Fruit fly (Drosophila melanogaster): ENCODE data around the gene CG7872.

Gene CG7872

dm6 chrX:15626279-15626678 is 48.3 kb downstream of the CG7872 start (continued):
- TF ChIP-seq sna (GFP tag; IDR thresholded peaks at IDR 0.05; ENCODE audit: partially characterized antibody) (no peak), prd (optimal IDR thresholded peaks at IDR 0.05) (no peak), prd (GFP tag; IDR thresholded peaks at IDR 0.05) (0 out of 3 replicates have a peak, but pooled peaks have one; percentile 14), sr (GFP tag; IDR thresholded peaks at IDR 0.05) (peak; percentile 94), CG7745 (tag; optimal IDR thresholded peaks at IDR 0.05) (no peak), CHES-1-like (GFP tag; optimal IDR thresholded peaks at IDR 0.05) (no peak), Oaz (GFP tag; IDR thresholded peaks at IDR 0.05) (no peak), CG18764 (GFP tag; optimal IDR thresholded peaks at IDR 0.05) (peak; percentile 39), CG11456 (GFP tag; IDR thresholded peaks at IDR 0.05) (no peak), wor (GFP tag; IDR thresholded peaks at IDR 0.05) (no peak), ase (GFP tag; IDR thresholded peaks at IDR 0.05) (no peak), CG10462 (GFP tag; optimal IDR thresholded peaks at IDR 0.05) (no peak), dysf (GFP tag; IDR thresholded peaks at IDR 0.05) (peak; percentile 25; the same call in 1 of the 3 replicates), ATbp (GFP tag; optimal IDR thresholded peaks at IDR 0.05) (no peak), pzg (GFP tag; optimal IDR thresholded peaks at IDR 0.05) (no peak), CG17568 (GFP tag; optimal IDR thresholded peaks at IDR 0.05) (no peak), hkb (optimal IDR thresholded peaks at IDR 0.05) (no peak), hkb (GFP tag; IDR thresholded peaks at IDR 0.05) (peak; percentile 23; the same call in 1 of the 2 replicates), CG18619 (GFP tag; optimal IDR thresholded peaks at IDR 0.05) (no peak), CG8290 (GFP tag; optimal IDR thresholded peaks at IDR 0.05) (peak; percentile 0), CG8290 (tag; optimal IDR thresholded peaks at IDR 0.05) (peak in 1 of 2 experiments; percentile 57), CG8281 (tag; optimal IDR thresholded peaks at IDR 0.05) (no peak), CG15073 (GFP tag; optimal IDR thresholded peaks at IDR 0.05) (no peak), gce (GFP tag; IDR thresholded peaks at IDR 0.05) (no peak), CG17186 (GFP tag; optimal IDR thresholded peaks at IDR 0.05) (no peak), nom (GFP tag; optimal IDR thresholded peaks at IDR 0.05) (peak; percentile 10), slp2 (GFP tag; optimal IDR thresholded peaks at IDR 0.05) (no peak), CG7357 (GFP tag; IDR thresholded peaks at IDR 0.05) (no peak), nerfin-2 (GFP tag; IDR thresholded peaks at IDR 0.05; ENCODE audit: partially characterized antibody) (0 out of 2 replicates have a peak, but pooled peaks have one; percentile 18), abd-A (tag; optimal IDR thresholded peaks at IDR 0.05) (no peak), Sry-β (GFP tag; optimal IDR thresholded peaks at IDR 0.05) (no peak), scrt (GFP tag; optimal IDR thresholded peaks at IDR 0.05) (no peak), ind (GFP tag; optimal IDR thresholded peaks at IDR 0.05) (no peak), Abd-B (GFP tag; optimal IDR thresholded peaks at IDR 0.05) (no peak), Fer3 (tag; optimal IDR thresholded peaks at IDR 0.05) (no peak), grau (tag; optimal IDR thresholded peaks at IDR 0.05) (peak; percentile 11), CG32532 (GFP tag; IDR thresholded peaks at IDR 0.05) (peak; percentile 23; the same call in 1 of the 2 replicates), sug (tag; optimal IDR thresholded peaks at IDR 0.05) (peak; percentile 13), Hand (GFP tag; optimal IDR thresholded peaks at IDR 0.05) (no peak), CG1647 (GFP tag; optimal IDR thresholded peaks at IDR 0.05) (no peak), salm (tag; optimal IDR thresholded peaks at IDR 0.05) (no peak), pho (GFP tag; optimal IDR thresholded peaks at IDR 0.05) (no peak), CG17385 (GFP tag; optimal IDR thresholded peaks at IDR 0.05) (no peak), pan (optimal IDR thresholded peaks at IDR 0.05) (no peak), pan (GFP tag; optimal IDR thresholded peaks at IDR 0.05 in 1 of 2, IDR thresholded peaks at IDR 0.05 in 1 of 2) (peak in 1 of 2 experiments; percentile 40), jigr1 (GFP tag; IDR thresholded peaks at IDR 0.05) (no peak), CG15601 (tag; optimal IDR thresholded peaks at IDR 0.05) (peak; percentile 11), z (GFP tag; IDR thresholded peaks at IDR 0.05) (no peak), CG6683 (GFP tag; optimal IDR thresholded peaks at IDR 0.05) (no peak), br (optimal IDR thresholded peaks at IDR 0.05) (no peak), Hsf (GFP tag; optimal IDR thresholded peaks at IDR 0.05) (no peak), wdn (GFP tag; IDR thresholded peaks at IDR 0.05) (no peak), chm (GFP tag; IDR thresholded peaks at IDR 0.05) (0 out of 2 replicates have a peak, but pooled peaks have one; percentile 61)

Data from whole organism, embryonic.